Worm (Caenorhabditis elegans) whole organism, L1 larva: Measurements from ENCODE around the gene C12D5.4.

ENCODE experiments used
- C16A3.4 ChIP-seq: fragments of 150-350 bp; optimal IDR thresholded peaks from 2 replicates; lab custom pipeline; 2014; ENCODE audit warnings: missing biosample characterization, missing genetic modification characterization
- aha-1 ChIP-seq: fragments of 150-350 bp; optimal IDR thresholded peaks from 2 replicates; lab custom pipeline; 2014; ENCODE audit warnings: missing biosample characterization, missing genetic modification characterization
- alr-1 ChIP-seq: fragments of 200-800 bp; sonication (Bioruptor generic); optimal IDR thresholded peaks from 2 replicates; lab custom pipeline; 2018; ENCODE audit warnings: borderline replicate concordance, mild to moderate bottlenecking, missing genetic modification characterization, missing compliant biosample characterization
- ceh-63 ChIP-seq: fragments of 200-800 bp; sonication (Bioruptor generic); optimal IDR thresholded peaks from 2 replicates; lab custom pipeline; 2018; ENCODE audit warnings: mild to moderate bottlenecking, missing genetic modification characterization, missing compliant biosample characterization
- ceh-8 ChIP-seq: fragments of 200-800 bp; sonication (Bioruptor generic); optimal IDR thresholded peaks from 2 replicates; lab custom pipeline; 2018; ENCODE audit warnings: mild to moderate bottlenecking, missing genetic modification characterization, moderate library complexity, missing compliant biosample characterization
- ceh-82 ChIP-seq, 3 experiments: fragments of 150-350 bp in 1 of 3; sonication (generic microtip) in 2 of 3; optimal IDR thresholded peaks; 2 replicates each; lab custom pipeline; 2014 to 2017; ENCODE audit warnings: missing biosample characterization in 3 of 3, missing genetic modification characterization in 3 of 3
- ceh-88 ChIP-seq: fragments of 200-800 bp; sonication (Bioruptor generic); IDR thresholded peaks from 2 replicates; pipeline ENCODE4 v1.3.6; 2022; ENCODE audit warnings: missing genetic modification characterization, missing compliant biosample characterization
- ces-1 ChIP-seq: fragments of 150-350 bp; optimal IDR thresholded peaks from 2 replicates; lab custom pipeline; 2014; ENCODE audit warnings: missing biosample characterization, missing genetic modification reagents, missing genetic modification characterization
- dsc-1 ChIP-seq: sonication (generic microtip); optimal IDR thresholded peaks from 2 replicates; lab custom pipeline; 2016; ENCODE audit warnings: mild to moderate bottlenecking, missing genetic modification characterization, missing compliant biosample characterization
- efl-1 ChIP-seq, 4 experiments: fragments of 150-350 bp; optimal IDR thresholded peaks in 3 of 4; peaks in 1 of 4; 1 replicate in 1 of 4; 2 replicates in 3 of 4; lab custom pipeline; 2014; ENCODE audit warnings: missing biosample characterization in 2 of 4, missing genetic modification characterization in 2 of 4, missing genetic modification reagents in 2 of 4
- egl-13 ChIP-seq: sonication (generic microtip); optimal IDR thresholded peaks from 2 replicates; lab custom pipeline; 2016; ENCODE audit warnings: missing genotype, missing genetic modification reagents, missing genetic modification characterization, missing compliant biosample characterization
- elt-2 ChIP-seq: sonication (generic microtip); optimal IDR thresholded peaks from 2 replicates; lab custom pipeline; 2016; ENCODE audit warnings: missing genetic modification characterization, mild to moderate bottlenecking, inconsistent platforms, missing compliant biosample characterization, missing genetic modification reagents
- elt-3 ChIP-seq, 6 experiments: fragments of 150-350 bp in 1 of 6; sonication (generic microtip); optimal IDR thresholded peaks; 2 replicates each; lab custom pipeline; 2017 to 2018; ENCODE audit warnings: missing biosample characterization in 6 of 6, missing genetic modification characterization in 6 of 6, inconsistent platforms in 1 of 6
- ets-5 ChIP-seq: fragments of 200-800 bp; sonication (Bioruptor generic); IDR thresholded peaks from 2 replicates; pipeline ENCODE4 v1.3.6; 2022; ENCODE audit warnings: missing genetic modification characterization, missing compliant biosample characterization
- fkh-10 ChIP-seq: sonication (generic microtip); optimal IDR thresholded peaks from 2 replicates; lab custom pipeline; 2017; ENCODE audit warnings: missing biosample characterization, missing genetic modification reagents, missing genetic modification characterization
- fkh-8 ChIP-seq: sonication (generic microtip); optimal IDR thresholded peaks from 2 replicates; lab custom pipeline; 2016; ENCODE audit warnings: mild to moderate bottlenecking, missing genetic modification characterization, missing compliant biosample characterization
- fos-1 ChIP-seq: fragments of 150-350 bp; optimal IDR thresholded peaks from 2 replicates; lab custom pipeline; 2014; ENCODE audit warnings: missing biosample characterization, missing genetic modification characterization
- hlh-17 ChIP-seq: fragments of 200-800 bp; sonication (Bioruptor generic); optimal IDR thresholded peaks from 2 replicates; lab custom pipeline; 2018; ENCODE audit warnings: missing genetic modification characterization, mild to moderate bottlenecking, missing compliant biosample characterization, moderate library complexity, borderline replicate concordance
- irx-1 ChIP-seq: sonication (generic microtip); optimal IDR thresholded peaks from 2 replicates; lab custom pipeline; 2016; ENCODE audit warnings: missing genetic modification characterization, missing compliant biosample characterization
- lin-13 ChIP-seq: fragments of 150-350 bp; optimal IDR thresholded peaks from 2 replicates; lab custom pipeline; 2014; ENCODE audit warnings: missing biosample characterization, missing genetic modification reagents, missing genetic modification characterization
- lin-14 ChIP-seq: fragments of 200-800 bp; sonication (Bioruptor generic); optimal IDR thresholded peaks from 2 replicates; lab custom pipeline; 2018; ENCODE audit warnings: mild to moderate bottlenecking, missing genetic modification characterization, moderate library complexity, missing compliant biosample characterization
- lin-39 ChIP-seq: fragments of 150-350 bp; optimal IDR thresholded peaks from 2 replicates; lab custom pipeline; 2014; ENCODE audit warnings: missing biosample characterization, missing genetic modification reagents, missing genetic modification characterization
- mef-2 ChIP-seq: fragments of 150-350 bp; optimal IDR thresholded peaks from 2 replicates; lab custom pipeline; 2014; ENCODE audit warnings: missing biosample characterization, missing genetic modification characterization
- mep-1 ChIP-seq: fragments of 150-350 bp; optimal IDR thresholded peaks from 2 replicates; lab custom pipeline; 2014; ENCODE audit warnings: missing biosample characterization, missing genetic modification characterization
- nhr-11 ChIP-seq: fragments of 150-350 bp; optimal IDR thresholded peaks from 2 replicates; lab custom pipeline; 2014; ENCODE audit warnings: missing biosample characterization, missing genetic modification characterization
- nhr-20 ChIP-seq: sonication (generic microtip); optimal IDR thresholded peaks from 2 replicates; lab custom pipeline; 2016; ENCODE audit warnings: mild to moderate bottlenecking, missing genetic modification characterization, missing compliant biosample characterization
- nhr-237 ChIP-seq: fragments of 150-350 bp; optimal IDR thresholded peaks from 2 replicates; lab custom pipeline; 2014; ENCODE audit warnings: missing biosample characterization, missing genetic modification characterization
- nhr-28 ChIP-seq: fragments of 150-350 bp; optimal IDR thresholded peaks from 2 replicates; lab custom pipeline; 2014; ENCODE audit warnings: missing biosample characterization, missing genetic modification characterization
- nhr-47 ChIP-seq: sonication (generic microtip); optimal IDR thresholded peaks from 2 replicates; lab custom pipeline; 2016; ENCODE audit warnings: mild to moderate bottlenecking, missing genetic modification characterization, moderate library complexity, missing compliant biosample characterization
- nhr-71 ChIP-seq: sonication (generic microtip); optimal IDR thresholded peaks from 2 replicates; lab custom pipeline; 2016; ENCODE audit warnings: mild to moderate bottlenecking, missing genetic modification characterization, moderate library complexity, missing compliant biosample characterization
- nhr-76 ChIP-seq: sonication (generic microtip); optimal IDR thresholded peaks from 2 replicates; lab custom pipeline; 2017; ENCODE audit warnings: missing biosample characterization, missing genetic modification characterization
- nhr-77 ChIP-seq: fragments of 150-350 bp; optimal IDR thresholded peaks from 2 replicates; lab custom pipeline; 2014; ENCODE audit warnings: missing biosample characterization, missing genetic modification characterization
- nhr-85 ChIP-seq: sonication (generic microtip); peaks from one replicate; lab custom pipeline; 2016; ENCODE audit warnings: missing genetic modification characterization, inconsistent platforms, missing compliant biosample characterization
- nhr-90 ChIP-seq: sonication (generic microtip); optimal IDR thresholded peaks from 2 replicates; lab custom pipeline; 2016; ENCODE audit warnings: mild to moderate bottlenecking, missing genetic modification characterization, missing compliant biosample characterization; ENCODE audit not compliant: poor library complexity
- snu-23 ChIP-seq: sonication (generic microtip); optimal IDR thresholded peaks from 2 replicates; lab custom pipeline; 2016; ENCODE audit warnings: missing genetic modification characterization, missing compliant biosample characterization
- sup-37 ChIP-seq: fragments of 200-800 bp; sonication (Bioruptor generic); optimal IDR thresholded peaks from 2 replicates; lab custom pipeline; 2018; ENCODE audit warnings: mild to moderate bottlenecking, missing genetic modification characterization, missing compliant biosample characterization
- tbx-2 ChIP-seq: sonication (generic microtip); optimal IDR thresholded peaks from 2 replicates; lab custom pipeline; 2016; ENCODE audit warnings: missing genetic modification characterization, missing compliant biosample characterization
- unc-130 ChIP-seq: fragments of 150-350 bp; optimal IDR thresholded peaks from 2 replicates; lab custom pipeline; 2017; ENCODE audit warnings: missing biosample characterization, missing genetic modification characterization, inconsistent platforms
- unc-30 ChIP-seq: sonication (generic microtip); optimal IDR thresholded peaks from 2 replicates; lab custom pipeline; 2017; ENCODE audit warnings: missing biosample characterization, missing genetic modification characterization
- unc-98 ChIP-seq: fragments of 200-800 bp; sonication (Bioruptor generic); IDR thresholded peaks from 2 replicates; pipeline ENCODE4 v1.3.6; 2022; ENCODE audit warnings: missing genetic modification characterization, missing compliant biosample characterization
- xbp-1 ChIP-seq: sonication (generic microtip); optimal IDR thresholded peaks from 2 replicates; lab custom pipeline; 2016; ENCODE audit warnings: missing genetic modification characterization, missing compliant biosample characterization
- zag-1 ChIP-seq: fragments of 150-350 bp; optimal IDR thresholded peaks from 2 replicates; lab custom pipeline; 2014; ENCODE audit warnings: missing biosample characterization, missing genetic modification characterization
- ztf-4 ChIP-seq: fragments of 150-350 bp; optimal IDR thresholded peaks from 2 replicates; lab custom pipeline; 2014; ENCODE audit warnings: missing biosample characterization, missing genetic modification characterization

C12D5.4 gene

DNA sequence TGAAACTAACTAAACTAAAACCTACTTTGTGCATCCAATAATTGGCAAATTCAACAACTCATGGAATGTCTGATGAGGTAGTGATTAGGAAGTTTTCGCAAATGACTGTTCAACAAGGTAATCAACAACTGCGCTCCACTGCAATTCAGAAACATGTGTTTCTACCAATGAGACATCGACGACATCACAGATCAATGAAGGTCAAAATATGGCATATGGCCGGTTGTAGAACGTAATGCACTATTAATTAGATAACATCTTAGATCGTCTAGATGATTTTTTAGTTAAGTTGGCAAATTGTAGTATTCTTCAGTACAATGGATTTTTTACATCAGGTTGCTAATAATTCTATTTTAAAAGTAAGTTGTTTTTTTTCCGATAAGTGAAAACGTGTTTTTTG, 13.8 kb downstream of the C12D5.4 start, which contains the start of the genes nhr-94 and nhr-152 (continued):
- TF ChIP-seq nhr-20 (tag; lab: Kevin White, UChicago), result peak; percentile 79
- no peak for TF ChIP-seq nhr-47 (tag; lab: Kevin White, UChicago)
- no peak for TF ChIP-seq lin-13 (GFP tag; lab: Kevin White, UChicago)
- TF ChIP-seq fos-1 (tag; lab: Kevin White, UChicago), result no peak
- no peak for TF ChIP-seq unc-30 (tag; lab: Kevin White, UChicago)
- TF ChIP-seq tbx-2 (tag; lab: Kevin White, UChicago), result no peak
- no peak for TF ChIP-seq irx-1 (tag; lab: Kevin White, UChicago)
- TF ChIP-seq nhr-11 (tag; lab: Kevin White, UChicago), result no peak
- TF ChIP-seq aha-1 (tag; lab: Kevin White, UChicago), result no peak
- TF ChIP-seq nhr-71 (tag; lab: Kevin White, UChicago), result peak; percentile 48
- peak in 1 of 6 experiments; percentile 17 for TF ChIP-seq elt-3 (tag; optimal IDR thresholded peaks at IDR 0.05; lab: Kevin White, UChicago)
- TF ChIP-seq ceh-63 (GFP tag; lab: Kevin White, UChicago), result no peak
- TF ChIP-seq egl-13 (tag; lab: Kevin White, UChicago), result no peak
- no peak for TF ChIP-seq ztf-4 (tag; lab: Kevin White, UChicago)
- TF ChIP-seq ceh-88 (GFP tag; lab: Robert Waterston, UW), result no peak
- TF ChIP-seq sup-37, result no peak
- TF ChIP-seq nhr-85 (tag; lab: Kevin White, UChicago), result peak; percentile 96
- no peak for TF ChIP-seq elt-2
- TF ChIP-seq nhr-237 (tag; lab: Kevin White, UChicago), result no peak
- TF ChIP-seq ets-5, result no peak
- TF ChIP-seq zag-1 (tag; lab: Kevin White, UChicago), result no peak
- no peak for TF ChIP-seq nhr-90 (tag; lab: Kevin White, UChicago)
- TF ChIP-seq ces-1 (GFP tag; lab: Kevin White, UChicago), result no peak
- no peak for TF ChIP-seq nhr-76 (tag; lab: Kevin White, UChicago)
- no peak for TF ChIP-seq efl-1 (optimal IDR thresholded peaks at IDR 0.05; lab: Kevin White, UChicago)
- peak in 1 of 2 experiments; percentile 60 for TF ChIP-seq efl-1 (GFP tag; optimal IDR thresholded peaks at IDR 0.05 in 1 of 2; lab: Kevin White, UChicago)
- TF ChIP-seq snu-23, result peak; percentile 47
- TF ChIP-seq unc-130, result no peak
- no peak for TF ChIP-seq mep-1 (tag; lab: Kevin White, UChicago)
- no peak for TF ChIP-seq fkh-10 (GFP tag; lab: Kevin White, UChicago)

DNA sequence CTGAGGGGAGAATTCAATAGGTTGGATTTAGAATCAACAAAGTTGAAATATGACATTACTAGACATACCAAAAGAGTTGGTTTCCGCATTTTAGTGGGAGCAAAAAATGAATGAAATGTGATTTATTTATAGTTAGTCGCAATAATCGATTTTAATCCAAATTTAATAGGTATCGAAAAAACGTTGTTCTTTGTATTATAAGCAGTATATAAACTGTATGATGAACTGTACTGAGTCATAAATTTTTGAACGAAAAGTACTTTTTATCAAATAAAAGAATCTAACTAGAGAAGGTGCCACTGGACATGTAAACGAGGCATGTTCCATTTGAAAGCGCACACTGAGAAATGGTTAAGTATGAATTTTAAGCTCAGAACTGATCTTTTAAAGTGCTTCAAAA, 17.5 kb downstream of the C12D5.4 start, which contains the start of gene C12D5.9:
C12D5.9 (minus strand) TSS at position 101 of the 400 bp plus-strand sequence.
- TF ChIP-seq mef-2, result no peak
- no peak for TF ChIP-seq xbp-1 (tag; lab: Kevin White, UChicago)
- TF ChIP-seq sup-37, result no peak
- TF ChIP-seq tbx-2 (tag; lab: Kevin White, UChicago), result no peak
- no peak for TF ChIP-seq fkh-8 (tag; lab: Kevin White, UChicago)
- TF ChIP-seq hlh-17 (GFP tag; lab: Kevin White, UChicago), result no peak
- no peak for TF ChIP-seq nhr-11 (tag; lab: Kevin White, UChicago)
- TF ChIP-seq ceh-82 (tag; optimal IDR thresholded peaks at IDR 0.05; lab: Kevin White, UChicago), result no peak
- TF ChIP-seq unc-98, result no peak
- TF ChIP-seq ceh-88 (GFP tag; lab: Robert Waterston, UW), result no peak

DNA sequence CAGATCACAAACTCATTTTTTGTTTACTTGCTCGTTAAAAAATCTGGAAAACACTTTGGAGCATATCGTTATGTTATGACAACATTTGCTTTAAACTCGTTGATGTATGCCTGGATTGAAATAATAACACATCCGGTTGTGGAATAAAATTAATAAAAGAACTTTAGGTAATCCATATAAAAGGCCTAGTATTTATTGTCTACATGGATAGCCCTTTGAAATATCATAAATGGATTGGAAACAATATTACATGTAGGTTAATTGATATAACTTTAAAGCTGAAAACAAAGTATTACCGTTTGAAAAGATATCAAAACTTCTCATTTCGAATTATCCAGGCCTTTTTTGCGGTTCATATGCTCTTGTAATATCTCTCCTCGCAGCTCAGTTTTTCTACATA, 18.3 kb downstream of the C12D5.4 start:
- TF ChIP-seq lin-13 (GFP tag; lab: Kevin White, UChicago), result no peak
- no peak for TF ChIP-seq aha-1 (tag; lab: Kevin White, UChicago)
- no peak for TF ChIP-seq lin-14 (GFP tag; lab: Kevin White, UChicago)
- TF ChIP-seq nhr-28 (tag; lab: Kevin White, UChicago), result no peak
- TF ChIP-seq nhr-77, result no peak
- TF ChIP-seq nhr-20 (tag; lab: Kevin White, UChicago), result no peak
- no peak for TF ChIP-seq lin-39 (tag; lab: Kevin White, UChicago)
- TF ChIP-seq ceh-8 (GFP tag; lab: Kevin White, UChicago), result no peak
- TF ChIP-seq ces-1 (GFP tag; lab: Kevin White, UChicago), result no peak
- TF ChIP-seq dsc-1 (tag; lab: Kevin White, UChicago), result no peak
- no peak for TF ChIP-seq fkh-10 (GFP tag; lab: Kevin White, UChicago)
- TF ChIP-seq fkh-8 (tag; lab: Kevin White, UChicago), result no peak
- no peak for TF ChIP-seq C16A3.4
- no peak for TF ChIP-seq alr-1 (tag; lab: Kevin White, UChicago)
